Fruit fly (Drosophila melanogaster) whole organism, embryonic: ENCODE measurements around the gene CG7406.

Source experiments
- Abd-B ChIP-seq: fragments of 200-800 bp; sonication (Bioruptor generic); optimal IDR thresholded peaks from 2 replicates; lab custom pipeline; 2018; ENCODE audit warnings: missing biosample characterization, mild to moderate bottlenecking, missing genetic modification characterization, moderate library complexity
- BtbVII ChIP-seq: fragments of 200-800 bp; sonication (Bioruptor generic); optimal IDR thresholded peaks from 3 replicates; lab custom pipeline; 2017; ENCODE audit warnings: missing biosample characterization, mild to moderate bottlenecking, missing genetic modification characterization
- CG10274 ChIP-seq: fragments of 200-800 bp; sonication (Bioruptor generic); optimal IDR thresholded peaks from 3 replicates; lab custom pipeline; 2017; ENCODE audit warnings: missing biosample characterization, mild to moderate bottlenecking, missing genetic modification characterization
- CG10321 ChIP-seq: fragments of 200-800 bp; sonication (Bioruptor generic); IDR thresholded peaks from 2 replicates; pipeline ENCODE4 v1.3.6; 2022; ENCODE audit warnings: missing biosample characterization, missing genetic modification characterization
- CG10462 ChIP-seq: fragments of 200-800 bp; sonication (Bioruptor generic); optimal IDR thresholded peaks from 2 replicates; lab custom pipeline; 2016; ENCODE audit warnings: missing biosample characterization, missing genetic modification characterization
- CG13287 ChIP-seq: fragments of 200-800 bp; sonication (Bioruptor generic); IDR thresholded peaks from 2 replicates; pipeline ENCODE4 v1.3.6; 2022; ENCODE audit warnings: missing biosample characterization, missing genetic modification characterization; ENCODE audit not compliant: partially characterized antibody
- CG17385 ChIP-seq: fragments of 200-800 bp; sonication (Bioruptor generic); optimal IDR thresholded peaks from 3 replicates; lab custom pipeline; 2018; ENCODE audit warnings: missing biosample characterization, mild to moderate bottlenecking, missing genetic modification characterization
- CG1792 ChIP-seq: fragments of 200-800 bp; sonication (Bioruptor generic); optimal IDR thresholded peaks from 2 replicates; lab custom pipeline; 2016; ENCODE audit warnings: missing biosample characterization, missing genetic modification characterization
- CG18262 ChIP-seq: fragments of 200-800 bp; optimal IDR thresholded peaks from 3 replicates; lab custom pipeline; 2019; ENCODE audit warnings: missing biosample characterization, mild to moderate bottlenecking, missing genetic modification characterization, moderate library complexity
- CG18599 ChIP-seq: fragments of 200-800 bp; sonication (Bioruptor generic); optimal IDR thresholded peaks from 3 replicates; lab custom pipeline; 2017; ENCODE audit warnings: missing biosample characterization, missing genetic modification characterization, mild to moderate bottlenecking, moderate library complexity, missing genetic modification reagents
- CG2712 ChIP-seq: fragments of 200-800 bp; optimal IDR thresholded peaks from 3 replicates; lab custom pipeline; 2019; ENCODE audit warnings: missing biosample characterization, mild to moderate bottlenecking, missing genetic modification characterization, moderate library complexity
- CG3995 ChIP-seq: fragments of 200-800 bp; sonication (Bioruptor generic); optimal IDR thresholded peaks from 3 replicates; lab custom pipeline; 2016; ENCODE audit warnings: missing biosample characterization, missing genetic modification characterization
- CG42726 ChIP-seq: fragments of 200-800 bp; sonication (Bioruptor generic); IDR thresholded peaks from 2 replicates; pipeline ENCODE4 v1.3.6; 2022; ENCODE audit warnings: missing biosample characterization, missing genetic modification characterization; ENCODE audit not compliant: partially characterized antibody
- CG6765 ChIP-seq: fragments of 200-800 bp; sonication (Bioruptor generic); optimal IDR thresholded peaks from 3 replicates; lab custom pipeline; 2017; ENCODE audit warnings: missing biosample characterization, mild to moderate bottlenecking, missing genetic modification characterization
- CG7556 ChIP-seq: fragments of 200-800 bp; sonication (Bioruptor generic); optimal IDR thresholded peaks from 2 replicates; lab custom pipeline; 2017; ENCODE audit warnings: missing biosample characterization, mild to moderate bottlenecking, missing genetic modification characterization
- CG8290 ChIP-seq, 3 experiments: fragments of 200-800 bp; sonication (Bioruptor generic); optimal IDR thresholded peaks; 2 replicates each; lab custom pipeline; 2016 to 2019; ENCODE audit warnings: missing biosample characterization in 3 of 3, missing genetic modification characterization in 3 of 3, mild to moderate bottlenecking in 2 of 3, moderate library complexity in 1 of 3
- CHES-1-like ChIP-seq: fragments of 200-800 bp; sonication (Bioruptor generic); optimal IDR thresholded peaks from 2 replicates; lab custom pipeline; 2016; ENCODE audit warnings: missing biosample characterization, missing genetic modification characterization
- Chrac-16 ChIP-seq: fragments of 200-800 bp; sonication (Bioruptor generic); optimal IDR thresholded peaks from 3 replicates; lab custom pipeline; 2016; ENCODE audit warnings: missing biosample characterization, missing genetic modification characterization
- Dek ChIP-seq: fragments of 200-800 bp; sonication (Bioruptor generic); optimal IDR thresholded peaks from 3 replicates; lab custom pipeline; 2019; ENCODE audit warnings: missing biosample characterization, mild to moderate bottlenecking, missing genetic modification characterization, moderate library complexity
- Drgx ChIP-seq: fragments of 200-800 bp; sonication (Bioruptor generic); IDR thresholded peaks from 2 replicates; pipeline ENCODE4 v1.3.6; 2022; ENCODE audit warnings: missing biosample characterization, missing genetic modification characterization
- Eip74EF ChIP-seq, 2 experiments: fragments of 200-800 bp in 1 of 2; fragments of >200 bp in 1 of 2; sonication (Bioruptor generic) in 1 of 2; optimal IDR thresholded peaks; 2 replicates each; lab custom pipeline; 2017 to 2019; ENCODE audit warnings: missing biosample characterization in 2 of 2, missing genetic modification characterization in 2 of 2, mild to moderate bottlenecking in 1 of 2, moderate library complexity in 1 of 2
- HLHmδ ChIP-seq: fragments of 200-800 bp; sonication (Bioruptor generic); optimal IDR thresholded peaks from 2 replicates; lab custom pipeline; 2018; ENCODE audit warnings: missing biosample characterization, mild to moderate bottlenecking, missing genetic modification characterization, moderate library complexity
- HmgD ChIP-seq: fragments of 200-800 bp; sonication (Bioruptor generic); optimal IDR thresholded peaks from 3 replicates; lab custom pipeline; 2016; ENCODE audit warnings: missing biosample characterization, missing genetic modification characterization
- Hmx ChIP-seq: fragments of 200-800 bp; sonication (Bioruptor generic); optimal IDR thresholded peaks from 2 replicates; lab custom pipeline; 2016; ENCODE audit warnings: missing biosample characterization, missing genetic modification characterization
- Hr39 ChIP-seq: fragments of >200 bp; optimal IDR thresholded peaks from 2 replicates; lab custom pipeline; 2017
- Hsf ChIP-seq: fragments of 200-800 bp; sonication (Bioruptor generic); optimal IDR thresholded peaks from 3 replicates; lab custom pipeline; 2016; ENCODE audit warnings: missing biosample characterization, missing genetic modification characterization
- Lhr ChIP-seq: fragments of 200-800 bp; sonication (Bioruptor generic); optimal IDR thresholded peaks from 3 replicates; lab custom pipeline; 2017; ENCODE audit warnings: mild to moderate bottlenecking, missing biosample characterization, missing genetic modification reagents, missing genetic modification characterization
- Med ChIP-seq: fragments of 200-800 bp; sonication (Bioruptor generic); peaks from one replicate; lab custom pipeline; 2016; ENCODE audit warnings: missing biosample characterization, missing genetic modification characterization, mild to moderate bottlenecking, inconsistent platforms, moderate library complexity
- Mes4 ChIP-seq: fragments of 200-800 bp; sonication (Bioruptor generic); optimal IDR thresholded peaks from 2 replicates; lab custom pipeline; 2016; ENCODE audit warnings: missing biosample characterization, missing genetic modification characterization
- NfI ChIP-seq: fragments of 200-800 bp; sonication (Bioruptor generic); optimal IDR thresholded peaks from 3 replicates; lab custom pipeline; 2018; ENCODE audit warnings: missing biosample characterization, mild to moderate bottlenecking, missing genetic modification characterization, moderate library complexity
- Pdp1 ChIP-seq, 2 experiments: fragments of 200-800 bp; sonication (Bioruptor generic); optimal IDR thresholded peaks; 3 replicates each; lab custom pipeline; 2016; ENCODE audit warnings: missing biosample characterization in 2 of 2, missing genetic modification characterization in 2 of 2, mild to moderate bottlenecking in 1 of 2, moderate library complexity in 1 of 2
- ab ChIP-seq: fragments of 200-800 bp; sonication (Bioruptor generic); optimal IDR thresholded peaks from 2 replicates; lab custom pipeline; 2016; ENCODE audit warnings: missing biosample characterization, missing genetic modification characterization
- bowl ChIP-seq: fragments of 200-800 bp; sonication (Bioruptor generic); IDR thresholded peaks from 2 replicates; pipeline ENCODE4 v1.3.6; 2022; ENCODE audit warnings: missing biosample characterization, missing genetic modification characterization
- br ChIP-seq: fragments of >200 bp; optimal IDR thresholded peaks from 2 replicates; lab custom pipeline; 2017
- cas ChIP-seq: fragments of 200-800 bp; sonication (Bioruptor generic); IDR thresholded peaks from 2 replicates; pipeline ENCODE4 v1.3.6; 2022; ENCODE audit warnings: missing biosample characterization, missing genetic modification characterization
- chinmo ChIP-seq: fragments of 200-800 bp; sonication (Bioruptor generic); IDR thresholded peaks from 4 replicates; pipeline ENCODE4 v1.3.6; 2022; ENCODE audit warnings: missing biosample characterization, missing genetic modification characterization; ENCODE audit not compliant: partially characterized antibody
- fu2 ChIP-seq: fragments of 200-800 bp; sonication (Bioruptor generic); optimal IDR thresholded peaks from 2 replicates; lab custom pipeline; 2016; ENCODE audit warnings: missing biosample characterization, missing genetic modification characterization
- her ChIP-seq: fragments of 200-800 bp; sonication (Bioruptor generic); optimal IDR thresholded peaks from 2 replicates; lab custom pipeline; 2016; ENCODE audit warnings: missing biosample characterization, missing genetic modification characterization
- lbe ChIP-seq: fragments of 200-800 bp; sonication (Bioruptor generic); optimal IDR thresholded peaks from 2 replicates; lab custom pipeline; 2016; ENCODE audit warnings: missing biosample characterization, mild to moderate bottlenecking, missing genetic modification characterization
- nmo ChIP-seq: fragments of 200-800 bp; sonication (Bioruptor generic); optimal IDR thresholded peaks from 2 replicates; lab custom pipeline; 2018; ENCODE audit warnings: missing biosample characterization, mild to moderate bottlenecking, missing genetic modification characterization, moderate library complexity
- pan ChIP-seq, 4 experiments: fragments of >200 bp in 3 of 4; fragments of 200-800 bp in 1 of 4; sonication (Bioruptor generic) in 1 of 4; optimal IDR thresholded peaks in 3 of 4; IDR thresholded peaks in 1 of 4; 2 replicates each; pipeline versions ENCODE4 v1.3.6 to Lab custom; 2017 to 2022; ENCODE audit warnings: missing biosample characterization in 2 of 4, missing genetic modification characterization in 2 of 4, mixed read lengths in 1 of 4
- scrt ChIP-seq: fragments of 200-800 bp; sonication (Bioruptor generic); optimal IDR thresholded peaks from 2 replicates; lab custom pipeline; 2018; ENCODE audit warnings: missing biosample characterization, mild to moderate bottlenecking, missing genetic modification characterization, moderate library complexity
- sens ChIP-seq: fragments of 200-800 bp; sonication (Bioruptor generic); peaks from one replicate; lab custom pipeline; 2016; ENCODE audit warnings: missing biosample characterization, missing genetic modification characterization
- sisA ChIP-seq: fragments of 200-800 bp; sonication (Bioruptor generic); IDR thresholded peaks from 2 replicates; pipeline ENCODE4 v1.3.6; 2022; ENCODE audit warnings: missing biosample characterization, missing genetic modification characterization
- slbo ChIP-seq: fragments of 200-800 bp; sonication (Bioruptor generic); IDR thresholded peaks from 2 replicates; pipeline ENCODE4 v1.3.6; 2022; ENCODE audit warnings: missing biosample characterization, missing genetic modification characterization
- stwl ChIP-seq: fragments of 200-800 bp; sonication (Bioruptor generic); optimal IDR thresholded peaks from 3 replicates; lab custom pipeline; 2018; ENCODE audit warnings: missing biosample characterization, mild to moderate bottlenecking, missing genetic modification characterization, moderate library complexity
- tgo ChIP-seq: fragments of 200-800 bp; sonication (Bioruptor generic); IDR thresholded peaks from 3 replicates; pipeline ENCODE4 v1.3.6; 2022; ENCODE audit warnings: missing biosample characterization, missing genetic modification characterization
- vfl ChIP-seq: fragments of 200-800 bp; sonication (Bioruptor generic); optimal IDR thresholded peaks from 2 replicates; lab custom pipeline; 2016; ENCODE audit warnings: missing biosample characterization, missing genetic modification characterization
- zen ChIP-seq: fragments of 200-800 bp; sonication (Bioruptor generic); optimal IDR thresholded peaks from 3 replicates; lab custom pipeline; 2018; ENCODE audit warnings: missing biosample characterization, mild to moderate bottlenecking, missing genetic modification characterization, moderate library complexity

CG7406 gene

dm6 chrX:19077420-19077819 lies at the start of gene CG7406:
Gene CG7406 (plus strand): TSS chrX:19077720.
- TF ChIP-seq BtbVII (GFP tag; lab: Kevin White, UChicago), result no peak
- TF ChIP-seq sens (GFP tag; lab: Kevin White, UChicago), result no peak
- TF ChIP-seq Drgx (GFP tag; lab: Robert Waterston, UW), result no peak
- TF ChIP-seq lbe (GFP tag; lab: Kevin White, UChicago), result no peak
- no peak for TF ChIP-seq CHES-1-like (GFP tag; lab: Kevin White, UChicago)
- TF ChIP-seq stwl (tag; lab: Kevin White, UChicago), result no peak
- TF ChIP-seq CG10462 (GFP tag; lab: Kevin White, UChicago), result no peak
- TF ChIP-seq her (GFP tag; lab: Kevin White, UChicago), result no peak
- TF ChIP-seq br (lab: Kevin White, UChicago), result no peak
- no peak for TF ChIP-seq CG13287 (GFP tag; lab: Robert Waterston, UW)
- no peak for TF ChIP-seq tgo
- TF ChIP-seq HmgD (GFP tag; lab: Kevin White, UChicago), result no peak
- TF ChIP-seq Hsf (GFP tag; lab: Kevin White, UChicago), result no peak
- no peak for TF ChIP-seq NfI
- no peak for TF ChIP-seq Hmx
- TF ChIP-seq sisA (GFP tag; lab: Robert Waterston, UW), result no peak
- no peak for TF ChIP-seq fu2 (GFP tag; lab: Kevin White, UChicago)
- TF ChIP-seq zen, result no peak

- peak; percentile 55 for TF ChIP-seq Med (GFP tag; lab: Kevin White, UChicago)
- peak; percentile 1 for TF ChIP-seq HLHmδ
- TF ChIP-seq cas (GFP tag; lab: Robert Waterston, UW), result no peak
- TF ChIP-seq CG3995 (GFP tag; lab: Kevin White, UChicago), result no peak
- TF ChIP-seq Lhr (GFP tag; lab: Kevin White, UChicago), result peak; percentile 33
- no peak for TF ChIP-seq CG2712 (tag; lab: Kevin White, UChicago)
- TF ChIP-seq Drgx (GFP tag; lab: Robert Waterston, UW), result no peak
- TF ChIP-seq CG10274 (GFP tag; lab: Kevin White, UChicago), result no peak
- TF ChIP-seq bowl, result no peak
- TF ChIP-seq CG8290 (GFP tag; optimal IDR thresholded peaks at IDR 0.05; lab: Kevin White, UChicago), result peak; percentile 36
- TF ChIP-seq CG8290 (tag; optimal IDR thresholded peaks at IDR 0.05; lab: Kevin White, UChicago), result peak; percentile 37 to 66
- TF ChIP-seq CG7556 (GFP tag; lab: Kevin White, UChicago), result no peak
- TF ChIP-seq CG1792 (GFP tag; lab: Kevin White, UChicago), result no peak
- no peak for TF ChIP-seq ab (GFP tag; lab: Kevin White, UChicago)
- no peak for TF ChIP-seq Abd-B
- no peak for TF ChIP-seq Mes4 (GFP tag; lab: Kevin White, UChicago)
- no peak for TF ChIP-seq Dek (tag; lab: Kevin White, UChicago)
- TF ChIP-seq pan (optimal IDR thresholded peaks at IDR 0.05; lab: Kevin White, UChicago), result no peak
- no peak for TF ChIP-seq pan (GFP tag; optimal IDR thresholded peaks at IDR 0.05 in 1 of 2, IDR thresholded peaks at IDR 0.05 in 1 of 2)
- TF ChIP-seq scrt (GFP tag; lab: Kevin White, UChicago), result peak; percentile 76
- no peak for TF ChIP-seq CG18599 (GFP tag; lab: Kevin White, UChicago)
- TF ChIP-seq CG17385 (GFP tag; lab: Kevin White, UChicago), result no peak
- TF ChIP-seq Pdp1 (GFP tag; optimal IDR thresholded peaks at IDR 0.05; lab: Kevin White, UChicago), result no peak
- TF ChIP-seq vfl (GFP tag; lab: Kevin White, UChicago), result no peak
- TF ChIP-seq nmo, result no peak
- TF ChIP-seq Chrac-16 (GFP tag; lab: Kevin White, UChicago), result no peak
- TF ChIP-seq CG6765 (GFP tag; lab: Kevin White, UChicago), result no peak
- no peak for TF ChIP-seq slbo (GFP tag; lab: Robert Waterston, UW)
- TF ChIP-seq Hr39, result no peak
- TF ChIP-seq her (GFP tag; lab: Kevin White, UChicago), result no peak
- no peak for TF ChIP-seq CG13287 (GFP tag; lab: Robert Waterston, UW)
- TF ChIP-seq CG18262 (tag; lab: Kevin White, UChicago), result no peak
- peak; percentile 63; the same call in 1 of the 4 replicates for TF ChIP-seq chinmo
- TF ChIP-seq CG42726 (GFP tag; lab: Robert Waterston, UW), result 0 out of 2 replicates have a peak, but pooled peaks have one; percentile 34
- TF ChIP-seq stwl (tag; lab: Kevin White, UChicago), result peak; percentile 52
- no peak for TF ChIP-seq Eip74EF (GFP tag; optimal IDR thresholded peaks at IDR 0.05; lab: Kevin White, UChicago)
- TF ChIP-seq CG10321, result no peak
These were observed 48.9 kb upstream of the CG7406 start for dm6 chrX:19028584-19028983.
